ENCODE assay signal across 5 fruit fly cellular contexts in genomic region chr2L:16324833-16325232, dm6.
TF ChIP-seq lines count a peak whose summit lies in the region.

No protein-coding gene starts in this region.

- TF ChIP-seq CTCF in whole organism, embryonic (GFP tag; optimal IDR thresholded peaks at IDR 0.05; lab: Kevin White, UChicago) = no peak

TF ChIP-seq in whole organism, adult, 20 proteins besides CTCF, POLR2A, EP300 and RAD21 (continues in another document):
- peak; percentile 23 for TF ChIP-seq Mnt (GFP tag; optimal IDR thresholded peaks at IDR 0.05; lab: Kevin White, UChicago)
- TF ChIP-seq CG5204 (GFP tag; optimal IDR thresholded peaks at IDR 0.05; lab: Kevin White, UChicago) = no peak
- peak; percentile 72 for TF ChIP-seq CG12768 (GFP tag; optimal IDR thresholded peaks at IDR 0.05; lab: Kevin White, UChicago)
- peak; percentile 86 for TF ChIP-seq ovo (GFP tag; optimal IDR thresholded peaks at IDR 0.05; lab: Kevin White, UChicago)
- TF ChIP-seq CG11617 (GFP tag; optimal IDR thresholded peaks at IDR 0.05; lab: Kevin White, UChicago) = no peak
- peak; percentile 83 for TF ChIP-seq tj (GFP tag; optimal IDR thresholded peaks at IDR 0.05; lab: Kevin White, UChicago)
- no peak for TF ChIP-seq cnc (optimal IDR thresholded peaks at IDR 0.05; lab: Kevin White, UChicago)
- no peak for TF ChIP-seq kay (GFP tag; lab: Kevin White, UChicago; ENCODE audit: borderline replicate concordance)
- peak; percentile 22 for TF ChIP-seq Hr96 (GFP tag; optimal IDR thresholded peaks at IDR 0.05; lab: Kevin White, UChicago)
- TF ChIP-seq cic (GFP tag; optimal IDR thresholded peaks at IDR 0.05; lab: Kevin White, UChicago) = peak; percentile 30
- peak; percentile 6 for TF ChIP-seq CG1620 (GFP tag; optimal IDR thresholded peaks at IDR 0.05; lab: Kevin White, UChicago)
- TF ChIP-seq CG33017 (tag; optimal IDR thresholded peaks at IDR 0.05; lab: Kevin White, UChicago) = peak; percentile 41
- TF ChIP-seq CG14711 (tag; optimal IDR thresholded peaks at IDR 0.05; lab: Kevin White, UChicago) = no peak
- peak; percentile 38 for TF ChIP-seq Crg-1 (GFP tag; optimal IDR thresholded peaks at IDR 0.05; lab: Kevin White, UChicago)
- TF ChIP-seq toe (GFP tag; optimal IDR thresholded peaks at IDR 0.05; lab: Kevin White, UChicago) = peak; percentile 30
- no peak for TF ChIP-seq bab1 (GFP tag; optimal IDR thresholded peaks at IDR 0.05; lab: Kevin White, UChicago)
- TF ChIP-seq CG7101 (tag; optimal IDR thresholded peaks at IDR 0.05; lab: Kevin White, UChicago) = no peak
- peak; percentile 13 for TF ChIP-seq Clk (GFP tag; optimal IDR thresholded peaks at IDR 0.05; lab: Kevin White, UChicago)

TF ChIP-seq in whole organism, embryonic, 481 proteins besides CTCF, POLR2A, EP300 and RAD21 (continues in another document):
- TF ChIP-seq gcm (GFP tag; optimal IDR thresholded peaks at IDR 0.05; lab: Kevin White, UChicago) (no peak), gcm2 (GFP tag; optimal IDR thresholded peaks at IDR 0.05; lab: Kevin White, UChicago) (no peak), E2f1 (GFP tag; IDR thresholded peaks at IDR 0.05; lab: Robert Waterston, UW) (peak; percentile 63; the same call in 1 of the 2 replicates), CG34422 (GFP tag; IDR thresholded peaks at IDR 0.05; lab: Robert Waterston, UW) (peak; percentile 70; the same call in 2 of the 3 replicates), scrt (GFP tag; optimal IDR thresholded peaks at IDR 0.05; lab: Kevin White, UChicago) (peak; percentile 82), ci (GFP tag; IDR thresholded peaks at IDR 0.05; lab: Robert Waterston, UW) (peak; percentile 72; the same call in 2 of the 3 replicates), Blimp-1 (GFP tag; optimal IDR thresholded peaks at IDR 0.05; lab: Kevin White, UChicago) (peak; percentile 10), CG4424 (GFP tag; optimal IDR thresholded peaks at IDR 0.05; lab: Kevin White, UChicago) (no peak), Rfx (GFP tag; IDR thresholded peaks at IDR 0.05; lab: Robert Waterston, UW) (0 out of 2 replicates have a peak, but pooled peaks have one; percentile 27), pan (optimal IDR thresholded peaks at IDR 0.05; lab: Kevin White, UChicago) (no peak), pan (GFP tag; optimal IDR thresholded peaks at IDR 0.05 in 1 of 2, IDR thresholded peaks at IDR 0.05 in 1 of 2) (peak in 1 of 2 experiments; percentile 74), row (GFP tag; IDR thresholded peaks at IDR 0.05; lab: Robert Waterston, UW) (peak; percentile 11; the same call in 1 of the 3 replicates), CG1832 (GFP tag; optimal IDR thresholded peaks at IDR 0.05; lab: Kevin White, UChicago) (no peak), Atf-2 (GFP tag; optimal IDR thresholded peaks at IDR 0.05; lab: Kevin White, UChicago) (no peak), CG32767 (GFP tag; IDR thresholded peaks at IDR 0.05; lab: Robert Waterston, UW) (0 out of 2 replicates have a peak, but pooled peaks have one; percentile 30), CG6272 (GFP tag; IDR thresholded peaks at IDR 0.05; lab: Robert Waterston, UW) (no peak), Deaf1 (tag; optimal IDR thresholded peaks at IDR 0.05; lab: Kevin White, UChicago) (peak; percentile 24)

TF ChIP-seq in whole organism, prepupa, 60 proteins besides CTCF, POLR2A, EP300 and RAD21:
- no peak for TF ChIP-seq CG10631 (GFP tag; optimal IDR thresholded peaks at IDR 0.05; lab: Kevin White, UChicago)
- no peak for TF ChIP-seq CG34406 (GFP tag; optimal IDR thresholded peaks at IDR 0.05; lab: Kevin White, UChicago)
- TF ChIP-seq CG6854 (GFP tag; optimal IDR thresholded peaks at IDR 0.05; lab: Kevin White, UChicago) = peak; percentile 45
- TF ChIP-seq vri (GFP tag; optimal IDR thresholded peaks at IDR 0.05; lab: Kevin White, UChicago) = peak; percentile 22
- TF ChIP-seq CG6808 (GFP tag; optimal IDR thresholded peaks at IDR 0.05; lab: Kevin White, UChicago) = peak; percentile 17
- TF ChIP-seq Sox14 (GFP tag; optimal IDR thresholded peaks at IDR 0.05; lab: Kevin White, UChicago) = peak; percentile 41
- TF ChIP-seq Eip78C (GFP tag; lab: Kevin White, UChicago) = peak; percentile 76
- TF ChIP-seq CG9139 (GFP tag; optimal IDR thresholded peaks at IDR 0.05; lab: Kevin White, UChicago) = peak; percentile 48
- TF ChIP-seq CG16779 (tag; optimal IDR thresholded peaks at IDR 0.05; lab: Kevin White, UChicago) = peak; percentile 58
- TF ChIP-seq salr (GFP tag; optimal IDR thresholded peaks at IDR 0.05; lab: Kevin White, UChicago) = no peak
- peak; percentile 59; the same call in 2 of the 3 replicates for TF ChIP-seq CG6163 (GFP tag; IDR thresholded peaks at IDR 0.05; lab: Robert Waterston, UW)
- TF ChIP-seq Blimp-1 (GFP tag; optimal IDR thresholded peaks at IDR 0.05; lab: Kevin White, UChicago) = peak; percentile 31
- peak; percentile 8 for TF ChIP-seq net (GFP tag; optimal IDR thresholded peaks at IDR 0.05; lab: Kevin White, UChicago)
- peak; percentile 89 for TF ChIP-seq svp (GFP tag; lab: Kevin White, UChicago)
- peak; percentile 22 for TF ChIP-seq CG6276 (GFP tag; optimal IDR thresholded peaks at IDR 0.05; lab: Kevin White, UChicago)
- no peak for TF ChIP-seq Hr38 (GFP tag; optimal IDR thresholded peaks at IDR 0.05; lab: Kevin White, UChicago)
- peak; percentile 49 to 70 for TF ChIP-seq ss (GFP tag; optimal IDR thresholded peaks at IDR 0.05; lab: Kevin White, UChicago)
- TF ChIP-seq CG15336 (GFP tag; IDR thresholded peaks at IDR 0.05; lab: Robert Waterston, UW) = peak; percentile 22; the same call in 1 of the 2 replicates

TF ChIP-seq in whole organism, pupa, 21 proteins besides CTCF, POLR2A, EP300 and RAD21:
- TF ChIP-seq CG34367 (tag; optimal IDR thresholded peaks at IDR 0.05; lab: Kevin White, UChicago) = no peak
- no peak for TF ChIP-seq CG17806 (tag; optimal IDR thresholded peaks at IDR 0.05; lab: Kevin White, UChicago)
- TF ChIP-seq CG15710 (tag; optimal IDR thresholded peaks at IDR 0.05; lab: Kevin White, UChicago) = no peak
- peak; percentile 31; the same call in 1 of the 2 replicates for TF ChIP-seq Ets98B (GFP tag; IDR thresholded peaks at IDR 0.05; lab: Robert Waterston, UW)
- TF ChIP-seq CG32121 (GFP tag; IDR thresholded peaks at IDR 0.05; lab: Robert Waterston, UW) = peak; percentile 32; the same call in 1 of the 2 replicates
- peak; percentile 60 for TF ChIP-seq EcR (GFP tag; optimal IDR thresholded peaks at IDR 0.05; lab: Kevin White, UChicago)
- TF ChIP-seq rn (GFP tag; IDR thresholded peaks at IDR 0.05; lab: Robert Waterston, UW) = no peak
- peak; percentile 8 for TF ChIP-seq CG8159 (tag; optimal IDR thresholded peaks at IDR 0.05; lab: Kevin White, UChicago)
- peak; percentile 36 for TF ChIP-seq Pif1A (GFP tag; optimal IDR thresholded peaks at IDR 0.05; lab: Kevin White, UChicago)
- TF ChIP-seq gl (tag; optimal IDR thresholded peaks at IDR 0.05; lab: Kevin White, UChicago) = no peak
- no peak for TF ChIP-seq D1 (tag; optimal IDR thresholded peaks at IDR 0.05; lab: Kevin White, UChicago)
- peak; percentile 92 for TF ChIP-seq CG12605 (GFP tag; IDR thresholded peaks at IDR 0.05; lab: Robert Waterston, UW)
- TF ChIP-seq CG8301 (tag; optimal IDR thresholded peaks at IDR 0.05; lab: Kevin White, UChicago) = no peak
- TF ChIP-seq CG14655 (GFP tag; optimal IDR thresholded peaks at IDR 0.05; lab: Kevin White, UChicago) = peak; percentile 13
- peak; percentile 79 for TF ChIP-seq CG4496 (GFP tag; IDR thresholded peaks at IDR 0.05; lab: Robert Waterston, UW)
- peak; percentile 35; the same call in 1 of the 3 replicates for TF ChIP-seq fd96Ca (GFP tag; IDR thresholded peaks at IDR 0.05; lab: Robert Waterston, UW)
- TF ChIP-seq CG10348 (GFP tag; IDR thresholded peaks at IDR 0.05; lab: Robert Waterston, UW) = no peak
- TF ChIP-seq CG13204 (GFP tag; optimal IDR thresholded peaks at IDR 0.05; lab: Kevin White, UChicago) = peak; percentile 78
- peak; percentile 10 for TF ChIP-seq Snoo (tag; optimal IDR thresholded peaks at IDR 0.05; lab: Kevin White, UChicago)
- TF ChIP-seq CG9948 (tag; optimal IDR thresholded peaks at IDR 0.05; lab: Kevin White, UChicago) = no peak
- TF ChIP-seq Pif1B (GFP tag; optimal IDR thresholded peaks at IDR 0.05; lab: Kevin White, UChicago) = peak; percentile 57

TF ChIP-seq in whole organism, wandering third instar larva, 38 proteins besides CTCF, POLR2A, EP300 and RAD21:
- peak; percentile 20 for TF ChIP-seq Hnf4 (GFP tag; optimal IDR thresholded peaks at IDR 0.05; lab: Kevin White, UChicago)
- TF ChIP-seq Rel (GFP tag; optimal IDR thresholded peaks at IDR 0.05; lab: Kevin White, UChicago) = no peak
- peak; percentile 60 for TF ChIP-seq Rel (tag; optimal IDR thresholded peaks at IDR 0.05; lab: Kevin White, UChicago)
- TF ChIP-seq Myc (optimal IDR thresholded peaks at IDR 0.05; lab: Kevin White, UChicago) = no peak
- TF ChIP-seq jim (GFP tag; optimal IDR thresholded peaks at IDR 0.05; lab: Kevin White, UChicago) = no peak
- TF ChIP-seq Jra (GFP tag; optimal IDR thresholded peaks at IDR 0.05; lab: Kevin White, UChicago) = no peak
- TF ChIP-seq Dif (GFP tag; optimal IDR thresholded peaks at IDR 0.05; lab: Kevin White, UChicago; ENCODE audit: partially characterized antibody) = no peak
- peak; percentile 7 for TF ChIP-seq brk (GFP tag; optimal IDR thresholded peaks at IDR 0.05; lab: Kevin White, UChicago)
- TF ChIP-seq rgr (GFP tag; optimal IDR thresholded peaks at IDR 0.05; lab: Kevin White, UChicago) = peak; percentile 28
- no peak for TF ChIP-seq CG32264 (GFP tag; optimal IDR thresholded peaks at IDR 0.05; lab: Kevin White, UChicago)
- peak; percentile 74 for TF ChIP-seq sage (GFP tag; optimal IDR thresholded peaks at IDR 0.05; lab: Kevin White, UChicago)
TF ChIP-seq in whole organism, wandering third instar larva: peak in this region for 5.
